Fruit fly (Drosophila melanogaster) whole organism, embryonic: ENCODE results near the gene CG7611.

Source experiments
- Awh ChIP-seq: fragments of 200-800 bp; sonication (Bioruptor generic); IDR thresholded peaks from 2 replicates; pipeline ENCODE4, ENCODE4 v1.3.6; 2022; ENCODE audit warnings: missing biosample characterization, missing genetic modification characterization
- CG10267 ChIP-seq: fragments of 200-800 bp; sonication (Bioruptor generic); optimal IDR thresholded peaks from 2 replicates; lab custom pipeline; 2018; ENCODE audit warnings: missing biosample characterization, mild to moderate bottlenecking, missing genetic modification characterization, moderate library complexity
- CG10274 ChIP-seq: fragments of 200-800 bp; sonication (Bioruptor generic); optimal IDR thresholded peaks from 3 replicates; lab custom pipeline; 2017; ENCODE audit warnings: missing biosample characterization, mild to moderate bottlenecking, missing genetic modification characterization
- CG11085 ChIP-seq: fragments of 200-800 bp; sonication (Bioruptor generic); IDR thresholded peaks from 2 replicates; pipeline ENCODE4 v1.3.6; 2022; ENCODE audit warnings: missing biosample characterization, missing genetic modification characterization
- CG12104 ChIP-seq: fragments of 200-800 bp; sonication (Bioruptor generic); optimal IDR thresholded peaks from 3 replicates; lab custom pipeline; 2016; ENCODE audit warnings: missing biosample characterization, missing genetic modification characterization
- CG12219 ChIP-seq: fragments of 200-800 bp; sonication (Bioruptor generic); optimal IDR thresholded peaks from 3 replicates; lab custom pipeline; 2018; ENCODE audit warnings: missing biosample characterization, mild to moderate bottlenecking, missing genetic modification characterization
- CG12769 ChIP-seq: fragments of 200-800 bp; sonication (Bioruptor generic); optimal IDR thresholded peaks from 2 replicates; lab custom pipeline; 2019; ENCODE audit warnings: missing biosample characterization, mild to moderate bottlenecking, missing genetic modification characterization, moderate library complexity
- CG12942 ChIP-seq: fragments of 200-800 bp; sonication (Bioruptor generic); optimal IDR thresholded peaks from 3 replicates; lab custom pipeline; 2016; ENCODE audit warnings: missing biosample characterization, missing genetic modification characterization
- CG13123 ChIP-seq: fragments of 200-800 bp; sonication (Bioruptor generic); optimal IDR thresholded peaks from 2 replicates; lab custom pipeline; 2016; ENCODE audit warnings: missing biosample characterization, missing genetic modification characterization
- CG13296 ChIP-seq: fragments of 200-800 bp; sonication (Bioruptor generic); optimal IDR thresholded peaks from 3 replicates; lab custom pipeline; 2018; ENCODE audit warnings: missing biosample characterization, mild to moderate bottlenecking, missing genetic modification characterization
- CG13775 ChIP-seq: fragments of 200-800 bp; sonication (Bioruptor generic); optimal IDR thresholded peaks from 3 replicates; lab custom pipeline; 2017; ENCODE audit warnings: missing biosample characterization, mild to moderate bottlenecking, missing genetic modification characterization
- CG1529 ChIP-seq: fragments of 200-800 bp; sonication (Bioruptor generic); optimal IDR thresholded peaks from 3 replicates; lab custom pipeline; 2018; ENCODE audit warnings: missing biosample characterization, missing genetic modification characterization
- CG15696 ChIP-seq: fragments of 200-800 bp; sonication (Bioruptor generic); optimal IDR thresholded peaks from 2 replicates; lab custom pipeline; 2019; ENCODE audit warnings: missing biosample characterization, mild to moderate bottlenecking, missing genetic modification characterization, moderate library complexity
- CG16815 ChIP-seq: fragments of 200-800 bp; sonication (Bioruptor generic); optimal IDR thresholded peaks from 3 replicates; lab custom pipeline; 2017; ENCODE audit warnings: missing biosample characterization, mild to moderate bottlenecking, missing genetic modification characterization
- CG18476 ChIP-seq: fragments of 200-800 bp; sonication (Bioruptor generic); optimal IDR thresholded peaks from 2 replicates; lab custom pipeline; 2016; ENCODE audit warnings: missing biosample characterization, mild to moderate bottlenecking, missing genetic modification characterization
- CG2116 ChIP-seq: fragments of 200-800 bp; sonication (Bioruptor generic); optimal IDR thresholded peaks from 3 replicates; lab custom pipeline; 2018; ENCODE audit warnings: missing biosample characterization, mild to moderate bottlenecking, missing genetic modification characterization
- CG31224 ChIP-seq: fragments of 200-800 bp; sonication (Bioruptor generic); IDR thresholded peaks from 2 replicates; pipeline ENCODE4 v1.3.6; 2022; ENCODE audit warnings: missing biosample characterization, missing genetic modification characterization
- CG4820 ChIP-seq: fragments of 200-800 bp; sonication (Bioruptor generic); optimal IDR thresholded peaks from 3 replicates; lab custom pipeline; 2016; ENCODE audit warnings: missing biosample characterization, missing genetic modification characterization
- CG8388 ChIP-seq: fragments of 200-800 bp; sonication (Bioruptor generic); optimal IDR thresholded peaks from 2 replicates; lab custom pipeline; 2019; ENCODE audit warnings: missing biosample characterization, mild to moderate bottlenecking, missing genetic modification characterization, moderate library complexity
- CoRest ChIP-seq: fragments of 200-800 bp; sonication (Bioruptor generic); optimal IDR thresholded peaks from 3 replicates; lab custom pipeline; 2018; ENCODE audit warnings: missing biosample characterization, mild to moderate bottlenecking, missing genetic modification characterization, moderate library complexity
- D19A ChIP-seq: fragments of 200-800 bp; optimal IDR thresholded peaks from 3 replicates; lab custom pipeline; 2019; ENCODE audit warnings: missing biosample characterization, mild to moderate bottlenecking, missing genetic modification characterization, moderate library complexity
- Dad ChIP-seq: fragments of 200-800 bp; sonication (Bioruptor generic); optimal IDR thresholded peaks from 3 replicates; lab custom pipeline; 2016; ENCODE audit warnings: missing biosample characterization, missing genetic modification characterization
- Dbx ChIP-seq: fragments of 200-800 bp; sonication (Bioruptor generic); IDR thresholded peaks from 3 replicates; pipeline ENCODE4 v1.3.6; 2022; ENCODE audit warnings: missing biosample characterization, missing genetic modification characterization
- Doc3 ChIP-seq: fragments of 200-800 bp; sonication (Bioruptor generic); IDR thresholded peaks from 3 replicates; pipeline ENCODE4 v1.3.6; 2022; ENCODE audit warnings: missing biosample characterization, missing genetic modification characterization; ENCODE audit not compliant: partially characterized antibody
- E2f2 ChIP-seq: fragments of 200-800 bp; sonication (Bioruptor generic); IDR thresholded peaks from 2 replicates; pipeline ENCODE4 v1.3.6; 2022; ENCODE audit warnings: missing biosample characterization, missing genetic modification characterization
- Elba2 ChIP-seq: fragments of 200-800 bp; sonication (Bioruptor generic); optimal IDR thresholded peaks from 3 replicates; lab custom pipeline; 2016; ENCODE audit warnings: missing biosample characterization, missing genetic modification characterization
- Ets65A ChIP-seq: fragments of 200-800 bp; sonication (Bioruptor generic); peaks from one replicate; lab custom pipeline; 2016; ENCODE audit warnings: missing biosample characterization, missing genetic modification characterization
- HmgD ChIP-seq: fragments of 200-800 bp; sonication (Bioruptor generic); optimal IDR thresholded peaks from 3 replicates; lab custom pipeline; 2016; ENCODE audit warnings: missing biosample characterization, missing genetic modification characterization
- Hr51 ChIP-seq, 2 experiments: fragments of 200-800 bp; sonication (Bioruptor generic); optimal IDR thresholded peaks; 2 replicates in 1 of 2; 3 replicates in 1 of 2; lab custom pipeline; 2016 to 2018; ENCODE audit warnings: missing biosample characterization in 2 of 2, missing genetic modification characterization in 2 of 2, mild to moderate bottlenecking in 1 of 2, moderate library complexity in 1 of 2
- Jarid2 ChIP-seq: fragments of 200-800 bp; sonication (Bioruptor generic); optimal IDR thresholded peaks from 3 replicates; lab custom pipeline; 2017; ENCODE audit warnings: mild to moderate bottlenecking, missing biosample characterization, missing genetic modification reagents, missing genetic modification characterization
- Lim3 ChIP-seq: fragments of 200-800 bp; sonication (Bioruptor generic); IDR thresholded peaks from 2 replicates; pipeline ENCODE4 v1.3.6; 2022; ENCODE audit warnings: missing biosample characterization, missing genetic modification characterization
- Myb ChIP-seq: fragments of 200-800 bp; sonication (Bioruptor generic); optimal IDR thresholded peaks from 2 replicates; lab custom pipeline; 2016; ENCODE audit warnings: missing biosample characterization, missing genetic modification characterization
- Rfx ChIP-seq: fragments of 200-800 bp; sonication (Bioruptor generic); IDR thresholded peaks from 2 replicates; pipeline ENCODE4 v1.3.6; 2022; ENCODE audit warnings: missing biosample characterization, missing genetic modification characterization
- bbx ChIP-seq: fragments of 200-800 bp; sonication (Bioruptor generic); IDR thresholded peaks from 2 replicates; pipeline ENCODE4 v1.3.6; 2022; ENCODE audit warnings: missing biosample characterization, missing genetic modification characterization; ENCODE audit not compliant: partially characterized antibody
- br ChIP-seq: fragments of >200 bp; optimal IDR thresholded peaks from 2 replicates; lab custom pipeline; 2017
- cas ChIP-seq: fragments of 200-800 bp; sonication (Bioruptor generic); IDR thresholded peaks from 2 replicates; pipeline ENCODE4 v1.3.6; 2022; ENCODE audit warnings: missing biosample characterization, missing genetic modification characterization
- chn ChIP-seq: fragments of 200-800 bp; sonication (Bioruptor generic); optimal IDR thresholded peaks from 2 replicates; lab custom pipeline; 2016; ENCODE audit warnings: missing biosample characterization, missing genetic modification characterization
- dan ChIP-seq: fragments of 200-800 bp; sonication (Bioruptor generic); IDR thresholded peaks from 2 replicates; pipeline ENCODE4 v1.3.6; 2022; ENCODE audit warnings: missing biosample characterization, missing genetic modification characterization
- dimm ChIP-seq: fragments of 200-800 bp; sonication (Bioruptor generic); IDR thresholded peaks from 2 replicates; pipeline ENCODE4 v1.3.6; 2022; ENCODE audit warnings: missing biosample characterization, missing genetic modification characterization
- gro ChIP-seq: fragments of 200-800 bp; sonication (Bioruptor generic); optimal IDR thresholded peaks from 2 replicates; lab custom pipeline; 2016; ENCODE audit warnings: missing biosample characterization, missing genetic modification characterization
- gt ChIP-seq: fragments of 200-800 bp; sonication (Bioruptor generic); IDR thresholded peaks from 2 replicates; pipeline ENCODE4 v1.3.6; 2022; ENCODE audit warnings: missing biosample characterization, missing genetic modification characterization
- insv ChIP-seq, 2 experiments: fragments of 200-800 bp; sonication (Bioruptor generic); optimal IDR thresholded peaks; 3 replicates each; lab custom pipeline; 2016 to 2018; ENCODE audit warnings: missing biosample characterization in 2 of 2, missing genetic modification characterization in 2 of 2
- ken ChIP-seq: fragments of 200-800 bp; sonication (Bioruptor generic); IDR thresholded peaks from 3 replicates; pipeline ENCODE4 v1.3.6; 2022; ENCODE audit warnings: missing biosample characterization, missing genetic modification characterization
- lab ChIP-seq: fragments of 200-800 bp; sonication (Bioruptor generic); optimal IDR thresholded peaks from 3 replicates; lab custom pipeline; 2017; ENCODE audit warnings: missing biosample characterization, missing genetic modification characterization, mild to moderate bottlenecking, moderate library complexity, missing genetic modification reagents
- pros ChIP-seq: fragments of 200-800 bp; sonication (Bioruptor generic); optimal IDR thresholded peaks from 3 replicates; lab custom pipeline; 2019; ENCODE audit warnings: missing biosample characterization, mild to moderate bottlenecking, missing genetic modification characterization, moderate library complexity
- ranshi ChIP-seq: fragments of 200-800 bp; sonication (Bioruptor generic); IDR thresholded peaks from 2 replicates; pipeline ENCODE4 v1.3.6; 2022; ENCODE audit warnings: missing biosample characterization, missing genetic modification characterization
- sens ChIP-seq: fragments of 200-800 bp; sonication (Bioruptor generic); peaks from one replicate; lab custom pipeline; 2016; ENCODE audit warnings: missing biosample characterization, missing genetic modification characterization
- sim ChIP-seq: fragments of 200-800 bp; sonication (Bioruptor generic); IDR thresholded peaks from 2 replicates; pipeline ENCODE4 v1.3.6; 2022; ENCODE audit warnings: missing biosample characterization, missing genetic modification characterization
- sna ChIP-seq: fragments of 200-800 bp; sonication (Bioruptor generic); IDR thresholded peaks from 2 replicates; pipeline ENCODE4 v1.3.6; 2022; ENCODE audit warnings: missing biosample characterization, missing genetic modification characterization; ENCODE audit not compliant: partially characterized antibody
- tx ChIP-seq: fragments of 200-800 bp; sonication (Bioruptor generic); optimal IDR thresholded peaks from 2 replicates; lab custom pipeline; 2016; ENCODE audit warnings: missing biosample characterization, missing genetic modification characterization
- unpg ChIP-seq: fragments of 200-800 bp; sonication (Bioruptor generic); optimal IDR thresholded peaks from 3 replicates; lab custom pipeline; 2018; ENCODE audit warnings: missing biosample characterization, mild to moderate bottlenecking, missing genetic modification characterization, moderate library complexity
- wor ChIP-seq: fragments of 200-800 bp; sonication (Bioruptor generic); IDR thresholded peaks from 2 replicates; pipeline ENCODE4 v1.3.6; 2022; ENCODE audit warnings: missing biosample characterization, missing genetic modification characterization

CG7611 gene

DNA sequence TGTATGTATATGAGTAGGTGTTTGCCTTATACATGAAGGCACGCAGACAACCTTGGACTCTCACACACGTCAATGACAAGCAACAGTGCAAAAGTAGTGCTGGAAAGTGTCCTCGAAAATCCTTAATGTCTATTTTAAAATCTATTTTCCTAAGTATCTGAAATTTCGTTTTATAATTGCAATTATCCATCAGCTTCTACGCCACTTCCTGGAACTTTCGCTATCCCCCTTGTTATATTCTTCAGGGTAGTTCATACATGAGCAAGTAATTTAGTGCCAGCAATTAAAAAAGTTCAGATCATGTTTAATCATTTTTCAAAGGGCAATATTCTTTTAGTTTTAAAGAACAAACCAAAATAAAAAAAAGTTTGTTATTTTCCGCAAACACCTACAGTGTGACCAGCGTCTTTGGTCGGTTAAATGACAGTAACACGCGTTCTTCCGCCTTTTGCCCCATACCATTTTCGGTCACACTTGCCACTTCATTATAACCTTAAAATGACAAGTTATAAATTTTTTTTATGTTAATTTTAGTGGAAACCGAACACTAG is 6.2 kb upstream of the CG7611 start (continued):
- peak; percentile 9 for TF ChIP-seq D19A (tag; lab: Kevin White, UChicago)
- TF ChIP-seq ranshi, result no peak
- TF ChIP-seq br (lab: Kevin White, UChicago), result no peak
- peak; percentile 3 for TF ChIP-seq gro
- no peak for TF ChIP-seq tx
- TF ChIP-seq lab (GFP tag; lab: Kevin White, UChicago), result no peak
- TF ChIP-seq CG11085 (GFP tag; lab: Robert Waterston, UW), result no peak
- no peak for TF ChIP-seq Dbx (GFP tag; lab: Robert Waterston, UW)
- no peak for TF ChIP-seq CG10274 (GFP tag; lab: Kevin White, UChicago)
- TF ChIP-seq CG13775 (GFP tag; lab: Kevin White, UChicago), result peak; percentile 5
- TF ChIP-seq cas (GFP tag; lab: Robert Waterston, UW), result no peak
- TF ChIP-seq CG13296, result no peak
- TF ChIP-seq bbx (GFP tag; lab: Robert Waterston, UW), result 0 out of 2 replicates have a peak, but pooled peaks have one; percentile 15
- no peak for TF ChIP-seq CG8388 (GFP tag; lab: Kevin White, UChicago)
- TF ChIP-seq sens (GFP tag; lab: Kevin White, UChicago), result peak; percentile 86
- TF ChIP-seq CG2116 (GFP tag; lab: Kevin White, UChicago), result peak; percentile 63
- no peak for TF ChIP-seq CG15696 (tag; lab: Kevin White, UChicago)
- TF ChIP-seq CG12219 (GFP tag; lab: Kevin White, UChicago), result no peak
- TF ChIP-seq Doc3 (GFP tag; lab: Robert Waterston, UW), result no peak
- no peak for TF ChIP-seq CG31224
- TF ChIP-seq dimm (GFP tag; lab: Robert Waterston, UW), result no peak
- TF ChIP-seq dan, result no peak
- TF ChIP-seq CG12769 (tag; lab: Kevin White, UChicago), result no peak
- TF ChIP-seq pros (GFP tag; lab: Kevin White, UChicago), result no peak
- TF ChIP-seq Lim3 (GFP tag; lab: Robert Waterston, UW), result no peak
- peak; percentile 11 for TF ChIP-seq HmgD (GFP tag; lab: Kevin White, UChicago)
- TF ChIP-seq CoRest, result peak; percentile 36
- no peak for TF ChIP-seq CG18476 (GFP tag; lab: Kevin White, UChicago)
- TF ChIP-seq CG12104 (GFP tag; lab: Kevin White, UChicago), result no peak
- TF ChIP-seq sna (GFP tag; lab: Robert Waterston, UW), result no peak
- TF ChIP-seq unpg (GFP tag; lab: Kevin White, UChicago), result peak; percentile 5
- peak; percentile 28 for TF ChIP-seq Myb (GFP tag; lab: Kevin White, UChicago)
- no peak for TF ChIP-seq CG16815 (GFP tag; lab: Kevin White, UChicago)
- TF ChIP-seq chn (GFP tag; lab: Kevin White, UChicago), result no peak
- no peak for TF ChIP-seq Jarid2
- TF ChIP-seq Hr51 (GFP tag; optimal IDR thresholded peaks at IDR 0.05; lab: Kevin White, UChicago), result peak in 1 of 2 experiments; percentile 24
- no peak for TF ChIP-seq gt (GFP tag; lab: Robert Waterston, UW)
- peak; percentile 36 for TF ChIP-seq CG4820
- no peak for TF ChIP-seq Dad (GFP tag; lab: Kevin White, UChicago)
- no peak for TF ChIP-seq insv (GFP tag; optimal IDR thresholded peaks at IDR 0.05; lab: Kevin White, UChicago)
- no peak for TF ChIP-seq sim (GFP tag; lab: Robert Waterston, UW)
- TF ChIP-seq CG10267, result peak; percentile 92
- peak; percentile 15; the same call in 1 of the 2 replicates for TF ChIP-seq E2f2
- peak; percentile 26 for TF ChIP-seq Elba2 (GFP tag; lab: Kevin White, UChicago)
- 0 out of 2 replicates have a peak, but pooled peaks have one; percentile 7 for TF ChIP-seq Rfx (GFP tag; lab: Robert Waterston, UW)
- no peak for TF ChIP-seq Awh (GFP tag; lab: Robert Waterston, UW)
- no peak for TF ChIP-seq CG13123 (GFP tag; lab: Kevin White, UChicago)
- no peak for TF ChIP-seq wor (GFP tag; lab: Robert Waterston, UW)
- no peak for TF ChIP-seq ken (GFP tag; lab: Robert Waterston, UW)
- no peak for TF ChIP-seq Ets65A (GFP tag; lab: Kevin White, UChicago)
- no peak for TF ChIP-seq CG1529 (GFP tag; lab: Kevin White, UChicago)
- no peak for TF ChIP-seq CG12942 (GFP tag; lab: Kevin White, UChicago)
